Worm (Caenorhabditis elegans) whole organism, early embryonic: Measurements from ENCODE around the gene clec-143.
"Not testable (repeated sequence)": the region's sequence is repeated elsewhere in the genome, so short reads cannot be mapped to it uniquely, and the experiment has no call there.

Experiments used
- B0310.2 ChIP-seq: sonication (generic microtip); optimal IDR thresholded peaks from 2 replicates; lab custom pipeline; 2016; ENCODE audit warnings: mild to moderate bottlenecking, missing genetic modification characterization, missing compliant biosample characterization
- F13C5.2 ChIP-seq: sonication (generic microtip); optimal IDR thresholded peaks from 2 replicates; lab custom pipeline; 2017; ENCODE audit warnings: mild to moderate bottlenecking, missing genetic modification characterization, inconsistent platforms, missing compliant biosample characterization
- aly-1 ChIP-seq: sonication (generic microtip); optimal IDR thresholded peaks from 2 replicates; lab custom pipeline; 2016; ENCODE audit warnings: missing genetic modification characterization, missing compliant biosample characterization
- ama-1 ChIP-seq: fragments of 150-350 bp; optimal IDR thresholded peaks from 2 replicates; lab custom pipeline; 2014
- ceh-13 ChIP-seq: fragments of 200-800 bp; sonication (Bioruptor generic); optimal IDR thresholded peaks from 2 replicates; lab custom pipeline; 2018; ENCODE audit warnings: mild to moderate bottlenecking, missing genetic modification characterization, missing compliant biosample characterization
- ceh-36 ChIP-seq: sonication (generic microtip); optimal IDR thresholded peaks from 2 replicates; lab custom pipeline; 2016; ENCODE audit warnings: missing genetic modification characterization, inconsistent platforms, missing compliant biosample characterization
- ets-7 ChIP-seq: sonication (generic microtip); optimal IDR thresholded peaks from 2 replicates; lab custom pipeline; 2016; ENCODE audit warnings: missing genotype, missing genetic modification characterization, missing compliant biosample characterization
- flt-1 ChIP-seq: fragments of 200-800 bp; sonication (Bioruptor generic); IDR thresholded peaks from 2 replicates; pipeline ENCODE4 v1.3.6; 2022; ENCODE audit warnings: missing genetic modification characterization, missing compliant biosample characterization
- hmbx-1 ChIP-seq: sonication (generic microtip); optimal IDR thresholded peaks from 2 replicates; lab custom pipeline; 2016; ENCODE audit warnings: mild to moderate bottlenecking, missing genetic modification characterization, missing compliant biosample characterization
- hmg-4 ChIP-seq: fragments of 200-800 bp; sonication (Bioruptor generic); optimal IDR thresholded peaks from 2 replicates; lab custom pipeline; 2018; ENCODE audit warnings: mild to moderate bottlenecking, missing genetic modification characterization, missing compliant biosample characterization
- hnd-1 ChIP-seq: sonication (generic microtip); optimal IDR thresholded peaks from 2 replicates; lab custom pipeline; 2016; ENCODE audit warnings: missing genetic modification characterization, missing compliant biosample characterization
- pes-1 ChIP-seq: fragments of 200-800 bp; sonication (Bioruptor generic); IDR thresholded peaks from 2 replicates; pipeline ENCODE4 v1.3.6; 2022; ENCODE audit warnings: missing genetic modification reagents, missing genetic modification characterization, missing compliant biosample characterization
- scrt-1 ChIP-seq: fragments of 200-800 bp; sonication (Bioruptor generic); IDR thresholded peaks from 2 replicates; pipeline ENCODE4 v1.3.6; 2022; ENCODE audit warnings: missing genetic modification characterization, missing compliant biosample characterization
- sea-1 ChIP-seq: fragments of 200-800 bp; sonication (Bioruptor generic); conservative IDR thresholded peaks from 2 replicates; pipeline ENCODE4 v1.3.6; 2022; ENCODE audit warnings: missing genetic modification characterization, missing compliant biosample characterization
- tbx-11 ChIP-seq: fragments of 200-800 bp; sonication (Bioruptor generic); IDR thresholded peaks from 2 replicates; pipeline ENCODE4 v1.3.6; 2022; ENCODE audit warnings: missing genetic modification characterization, missing compliant biosample characterization
- tbx-37 ChIP-seq: fragments of 200-800 bp; sonication (Bioruptor generic); conservative IDR thresholded peaks from 2 replicates; pipeline ENCODE4 v1.3.6; 2022; ENCODE audit warnings: missing genetic modification reagents, missing genetic modification characterization, missing compliant biosample characterization
- tra-4 ChIP-seq: sonication (generic microtip); optimal IDR thresholded peaks from 2 replicates; lab custom pipeline; 2017; ENCODE audit warnings: missing genetic modification characterization, missing compliant biosample characterization

Gene clec-143

ce11 chrII:10494467-10494866 is 24.4 kb upstream of the clec-143 start, which contains the start of gene ZK666.14:
TSS of gene ZK666.14 (plus strand) at chrII:10494767.
- TF ChIP-seq sea-1 (GFP tag; lab: Robert Waterston, UW) (no peak), pes-1 (GFP tag; lab: Robert Waterston, UW) (no peak), aly-1 (tag; lab: Kevin White, UChicago) (no peak), ama-1 (no peak), tbx-11 (no peak), scrt-1 (GFP tag; lab: Robert Waterston, UW) (no peak), B0310.2 (no peak), tbx-37 (GFP tag; lab: Robert Waterston, UW) (no peak), flt-1 (no peak), tra-4 (tag; lab: Kevin White, UChicago) (no peak), ceh-13 (no peak), hmbx-1 (tag; lab: Kevin White, UChicago) (no peak), ets-7 (tag; lab: Kevin White, UChicago) (no peak), hmg-4 (GFP tag; lab: Kevin White, UChicago) (no peak), hnd-1 (no peak)

ce11 chrII:10493034-10493433 is 22.9 kb upstream of the clec-143 start, which contains the start of gene ZK666.8:
TSS of gene ZK666.8 (minus strand) at chrII:10493134.
- TF ChIP-seq ceh-36; hmbx-1 (tag; lab: Kevin White, UChicago); F13C5.2: not testable (repeated sequence)

- TF ChIP-seq tbx-37 (GFP tag; lab: Robert Waterston, UW) (no peak), sea-1 (GFP tag; lab: Robert Waterston, UW) (no peak), ama-1 (no peak), hmg-4 (GFP tag; lab: Kevin White, UChicago) (no peak), tra-4 (tag; lab: Kevin White, UChicago) (no peak), ceh-36 (no peak), scrt-1 (GFP tag; lab: Robert Waterston, UW) (no peak), B0310.2 (no peak), hnd-1 (no peak)
Measured at ce11 chrII:10490329-10490728, 20.2 kb upstream of the clec-143 start, which contains the start of gene clec-61. TSS of gene clec-61 (minus strand) at chrII:10490537.

ce11 chrII:10486738-10487137 is 16.6 kb upstream of the clec-143 start, which contains the start of gene ZK666.15:
TSS of gene ZK666.15 (plus strand) at chrII:10487038.
- no peak for TF ChIP-seq tbx-37 (GFP tag; lab: Robert Waterston, UW)
- no peak for TF ChIP-seq hmg-4 (GFP tag; lab: Kevin White, UChicago)
- no peak for TF ChIP-seq sea-1 (GFP tag; lab: Robert Waterston, UW)

ce11 chrII:10485640-10486039 is 15.5 kb upstream of the clec-143 start:
- TF ChIP-seq flt-1 (no peak), ceh-13 (no peak), B0310.2 (no peak), pes-1 (GFP tag; lab: Robert Waterston, UW) (no peak), hmg-4 (GFP tag; lab: Kevin White, UChicago) (no peak), F13C5.2 (no peak), scrt-1 (GFP tag; lab: Robert Waterston, UW) (no peak), tbx-11 (no peak), ets-7 (tag; lab: Kevin White, UChicago) (no peak)

- TF ChIP-seq ceh-13 (no peak), tbx-37 (GFP tag; lab: Robert Waterston, UW) (no peak)
Measured at ce11 chrII:10483860-10484259, 13.8 kb upstream of the clec-143 start.

- TF ChIP-seq aly-1 (tag; lab: Kevin White, UChicago) (no peak), scrt-1 (GFP tag; lab: Robert Waterston, UW) (no peak), hmbx-1 (tag; lab: Kevin White, UChicago) (no peak), flt-1 (no peak), F13C5.2 (no peak), ceh-13 (no peak), pes-1 (GFP tag; lab: Robert Waterston, UW) (no peak), tra-4 (tag; lab: Kevin White, UChicago) (no peak), ets-7 (tag; lab: Kevin White, UChicago) (no peak), hmg-4 (GFP tag; lab: Kevin White, UChicago) (no peak), tbx-37 (GFP tag; lab: Robert Waterston, UW) (no peak)
Measured at ce11 chrII:10482899-10483298, 12.8 kb upstream of the clec-143 start.

ce11 chrII:10481824-10482556 is 11.9 kb upstream of the clec-143 start, which contains the start of the genes clec-60 and ZK666.11:
TSS of gene clec-60 (minus strand) at chrII:10481874.
TSS of gene ZK666.11 (plus strand) at chrII:10482522.
- TF ChIP-seq hmbx-1 (tag; lab: Kevin White, UChicago): no peak
- TF ChIP-seq ceh-13: no peak

ce11 chrII:10480043-10480442 is 9.9 kb upstream of the clec-143 start:
- TF ChIP-seq aly-1 (tag; lab: Kevin White, UChicago) (no peak), tbx-11 (no peak), flt-1 (no peak), sea-1 (GFP tag; lab: Robert Waterston, UW) (no peak)
